Worm (Caenorhabditis elegans) whole organism, early embryonic: ENCODE results near the gene Y116A8C.24.

Source experiments
- ama-1 ChIP-seq: fragments of 150-350 bp; optimal IDR thresholded peaks from 2 replicates; lab custom pipeline; 2014
- ets-7 ChIP-seq: sonication (generic microtip); optimal IDR thresholded peaks from 2 replicates; lab custom pipeline; 2016; ENCODE audit warnings: missing genotype, missing genetic modification characterization, missing compliant biosample characterization
- flt-1 ChIP-seq: fragments of 200-800 bp; sonication (Bioruptor generic); IDR thresholded peaks from 2 replicates; pipeline ENCODE4 v1.3.6; 2022; ENCODE audit warnings: missing genetic modification characterization, missing compliant biosample characterization
- hmbx-1 ChIP-seq: sonication (generic microtip); optimal IDR thresholded peaks from 2 replicates; lab custom pipeline; 2016; ENCODE audit warnings: mild to moderate bottlenecking, missing genetic modification characterization, missing compliant biosample characterization
- hmg-4 ChIP-seq: fragments of 200-800 bp; sonication (Bioruptor generic); optimal IDR thresholded peaks from 2 replicates; lab custom pipeline; 2018; ENCODE audit warnings: mild to moderate bottlenecking, missing genetic modification characterization, missing compliant biosample characterization
- tbx-11 ChIP-seq: fragments of 200-800 bp; sonication (Bioruptor generic); IDR thresholded peaks from 2 replicates; pipeline ENCODE4 v1.3.6; 2022; ENCODE audit warnings: missing genetic modification characterization, missing compliant biosample characterization
- tbx-37 ChIP-seq: fragments of 200-800 bp; sonication (Bioruptor generic); conservative IDR thresholded peaks from 2 replicates; pipeline ENCODE4 v1.3.6; 2022; ENCODE audit warnings: missing genetic modification reagents, missing genetic modification characterization, missing compliant biosample characterization

DNA sequence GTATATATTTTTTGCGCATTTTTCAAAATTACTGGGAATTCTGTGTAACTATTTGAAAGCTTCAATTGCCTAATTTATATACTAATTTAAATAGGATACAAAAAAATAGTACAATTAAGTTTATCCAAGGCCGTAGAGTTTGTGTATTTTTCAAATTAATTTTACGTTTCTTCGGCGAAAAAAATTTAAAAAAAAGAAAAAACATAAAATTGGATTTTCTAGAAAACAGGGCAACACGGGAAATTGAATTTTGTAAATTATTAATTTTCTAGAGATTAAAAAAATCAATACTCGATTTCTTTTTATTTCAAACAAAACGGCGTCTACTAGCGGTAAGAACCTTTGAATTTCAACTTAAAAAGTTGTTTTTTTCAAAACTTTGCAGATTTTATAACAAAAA, 17.4 kb downstream of the Y116A8C.24 start, which contains the start of gene Y116A8C.23:
- TF ChIP-seq ets-7 (tag; lab: Kevin White, UChicago): no peak
- no peak for TF ChIP-seq hmg-4 (GFP tag; lab: Kevin White, UChicago)
- TF ChIP-seq tbx-11 (GFP tag; lab: Robert Waterston, UW): no peak
- no peak for TF ChIP-seq ama-1 (lab: Kevin White, UChicago)
- no peak for TF ChIP-seq tbx-37 (GFP tag; lab: Robert Waterston, UW)
- TF ChIP-seq flt-1: no peak
- no peak for TF ChIP-seq hmbx-1 (tag; lab: Kevin White, UChicago)
